Worm (Caenorhabditis elegans) whole organism, L2 larva: ENCODE measurements around the gene dars-2.
A peak's percentile ranks its signal among the peaks of the same experiment; 100 is the strongest.

ENCODE experiments used
- Y55F3AM.14 ChIP-seq: fragments of 200-800 bp; sonication (Bioruptor generic); optimal IDR thresholded peaks from 2 replicates; lab custom pipeline; 2018; ENCODE audit warnings: mild to moderate bottlenecking, missing genetic modification characterization, missing compliant biosample characterization
- aly-2 ChIP-seq: fragments of 150-350 bp; optimal IDR thresholded peaks from 2 replicates; lab custom pipeline; 2014; ENCODE audit warnings: missing biosample characterization, missing genetic modification characterization
- blmp-1 ChIP-seq: sonication (generic microtip); optimal IDR thresholded peaks from 2 replicates; lab custom pipeline; 2017; ENCODE audit warnings: missing genetic modification characterization, mild to moderate bottlenecking, missing compliant biosample characterization, antibody characterized with exemption, moderate library complexity; ENCODE audit not compliant: insufficient read depth
- ceh-16 ChIP-seq: fragments of 150-350 bp; optimal IDR thresholded peaks from 2 replicates; lab custom pipeline; 2014; ENCODE audit warnings: missing biosample characterization, missing genetic modification characterization
- crh-2 ChIP-seq: sonication (generic microtip); optimal IDR thresholded peaks from 2 replicates; lab custom pipeline; 2017; ENCODE audit warnings: missing biosample characterization, missing genetic modification characterization
- elt-1 ChIP-seq: fragments of 150-350 bp; optimal IDR thresholded peaks from 2 replicates; lab custom pipeline; 2014; ENCODE audit warnings: missing biosample characterization, missing genetic modification characterization
- elt-3 ChIP-seq: sonication (generic microtip); optimal IDR thresholded peaks from 2 replicates; lab custom pipeline; 2017; ENCODE audit warnings: missing biosample characterization, missing genetic modification characterization
- fos-1 ChIP-seq: fragments of 150-350 bp; optimal IDR thresholded peaks from 2 replicates; lab custom pipeline; 2014; ENCODE audit warnings: missing biosample characterization, missing genetic modification characterization
- gmeb-1 ChIP-seq: fragments of 150-350 bp; optimal IDR thresholded peaks from 2 replicates; lab custom pipeline; 2014; ENCODE audit warnings: missing biosample characterization, missing genetic modification characterization
- lin-11 ChIP-seq: fragments of 150-350 bp; sonication (generic microtip); optimal IDR thresholded peaks from 2 replicates; lab custom pipeline; 2014; ENCODE audit warnings: missing biosample characterization, missing genetic modification characterization, inconsistent platforms, mixed read lengths
- lin-13 ChIP-seq: fragments of 150-350 bp; optimal IDR thresholded peaks from 2 replicates; lab custom pipeline; 2014; ENCODE audit warnings: missing biosample characterization, missing genetic modification reagents, missing genetic modification characterization
- lin-39 ChIP-seq: fragments of 150-350 bp; optimal IDR thresholded peaks from 2 replicates; lab custom pipeline; 2014; ENCODE audit warnings: missing biosample characterization, missing genetic modification reagents, missing genetic modification characterization
- mab-5 ChIP-seq: fragments of 150-350 bp; optimal IDR thresholded peaks from 2 replicates; lab custom pipeline; 2014; ENCODE audit warnings: missing biosample characterization, missing genetic modification characterization
- mbf-1 ChIP-seq: sonication (generic microtip); optimal IDR thresholded peaks from 2 replicates; lab custom pipeline; 2017; ENCODE audit warnings: missing biosample characterization, missing genetic modification characterization
- mdl-1 ChIP-seq, 2 experiments: fragments of 150-350 bp in 1 of 2; sonication (generic microtip) in 1 of 2; optimal IDR thresholded peaks; 2 replicates each; lab custom pipeline; 2017; ENCODE audit warnings: missing biosample characterization in 2 of 2, missing genetic modification characterization in 2 of 2
- nhr-11 ChIP-seq: fragments of 150-350 bp; optimal IDR thresholded peaks from 2 replicates; lab custom pipeline; 2014; ENCODE audit warnings: missing biosample characterization, missing genetic modification characterization
- nhr-12 ChIP-seq: fragments of 150-350 bp; optimal IDR thresholded peaks from 2 replicates; lab custom pipeline; 2014; ENCODE audit warnings: missing biosample characterization, missing genetic modification characterization
- nhr-129 ChIP-seq: fragments of 150-350 bp; optimal IDR thresholded peaks from 2 replicates; lab custom pipeline; 2014; ENCODE audit warnings: missing biosample characterization, missing genetic modification characterization
- nhr-237 ChIP-seq: fragments of 150-350 bp; optimal IDR thresholded peaks from 2 replicates; lab custom pipeline; 2014; ENCODE audit warnings: missing biosample characterization, missing genetic modification characterization
- nhr-25 ChIP-seq: fragments of 150-350 bp; sonication (generic microtip); optimal IDR thresholded peaks from 3 replicates; lab custom pipeline; 2014; ENCODE audit warnings: missing biosample characterization, missing genetic modification characterization
- nhr-77 ChIP-seq: fragments of 150-350 bp; optimal IDR thresholded peaks from 2 replicates; lab custom pipeline; 2014; ENCODE audit warnings: missing biosample characterization, missing genetic modification characterization
- peb-1 ChIP-seq: fragments of 150-350 bp; optimal IDR thresholded peaks from 2 replicates; lab custom pipeline; 2014; ENCODE audit warnings: missing biosample characterization, missing genetic modification characterization
- sem-4 ChIP-seq: fragments of 150-350 bp; optimal IDR thresholded peaks from 2 replicates; lab custom pipeline; 2014; ENCODE audit warnings: missing biosample characterization, missing genetic modification reagents, missing genetic modification characterization
- sma-9 ChIP-seq, 2 experiments: fragments of 150-350 bp in 1 of 2; sonication (generic microtip) in 1 of 2; optimal IDR thresholded peaks; 2 replicates each; lab custom pipeline; 2014 to 2016; ENCODE audit warnings: missing genetic modification characterization in 2 of 2, mild to moderate bottlenecking in 1 of 2, missing biosample characterization in 1 of 2, missing compliant biosample characterization in 1 of 2, missing genetic modification reagents in 1 of 2, moderate library complexity in 1 of 2
- snpc-4 ChIP-seq: fragments of 150-350 bp; optimal IDR thresholded peaks from 2 replicates; lab custom pipeline; 2014; ENCODE audit warnings: missing biosample characterization, missing genetic modification characterization
- unc-39 ChIP-seq: fragments of 150-350 bp; optimal IDR thresholded peaks from 2 replicates; lab custom pipeline; 2014; ENCODE audit warnings: missing biosample characterization, missing genetic modification characterization
- zag-1 ChIP-seq: fragments of 150-350 bp; optimal IDR thresholded peaks from 2 replicates; lab custom pipeline; 2014; ENCODE audit warnings: missing biosample characterization, missing genetic modification characterization
- ztf-1 ChIP-seq: fragments of 200-800 bp; sonication (Bioruptor generic); conservative IDR thresholded peaks from 2 replicates; pipeline ENCODE4 v1.3.6; 2022; ENCODE audit warnings: missing genetic modification characterization, missing compliant biosample characterization
- ztf-11 ChIP-seq: sonication (generic microtip); optimal IDR thresholded peaks from 2 replicates; lab custom pipeline; 2017; ENCODE audit warnings: missing biosample characterization, missing genetic modification characterization

The dars-2 gene

DNA sequence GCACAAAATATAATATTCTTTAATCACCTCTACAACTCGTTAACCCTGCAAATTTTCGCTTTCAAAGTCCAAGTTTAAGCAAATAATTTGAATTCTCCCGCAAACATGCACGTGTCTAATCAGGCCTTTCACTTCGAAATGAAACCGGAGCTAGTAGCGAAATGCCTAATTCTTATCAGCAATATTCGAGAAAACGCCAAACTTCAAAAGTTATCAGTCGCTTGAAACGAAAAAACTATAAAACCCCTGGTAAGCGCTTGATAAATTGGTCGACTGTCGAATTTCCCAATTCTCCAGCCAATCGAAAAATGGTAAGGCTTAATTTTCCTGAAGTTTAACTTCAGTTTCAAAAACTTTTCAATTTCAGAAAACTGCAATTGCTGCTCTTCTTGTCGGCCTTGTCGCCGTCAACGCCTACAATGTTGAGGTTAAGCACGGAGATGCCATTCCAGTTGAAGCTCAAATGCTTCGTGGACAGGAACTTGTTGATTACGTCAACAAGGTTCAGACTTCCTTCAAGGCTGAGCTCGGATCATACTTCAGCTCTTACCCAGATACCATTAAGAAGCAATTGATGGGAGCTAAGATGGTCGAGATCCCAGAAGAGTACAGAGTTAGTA, 45.6 kb upstream of the dars-2 start, which contains the start of gene cpr-9:
TSS of gene cpr-9 (plus strand) at position 188 of the 620 bp plus-strand sequence.
- TF ChIP-seq Y55F3AM.14 = no peak
- no peak for TF ChIP-seq nhr-77 (tag; lab: Kevin White, UChicago)
- TF ChIP-seq lin-13 (GFP tag; lab: Kevin White, UChicago) = no peak
- TF ChIP-seq fos-1 = peak; percentile 46
- peak; percentile 37 for TF ChIP-seq crh-2
- no peak for TF ChIP-seq ceh-16 (tag; lab: Kevin White, UChicago)
- no peak for TF ChIP-seq aly-2 (tag; lab: Kevin White, UChicago)
- no peak for TF ChIP-seq nhr-25 (tag; lab: Kevin White, UChicago)
- peak; percentile 34 for TF ChIP-seq gmeb-1 (tag; lab: Kevin White, UChicago)
- TF ChIP-seq nhr-129 (tag; lab: Kevin White, UChicago) = no peak
- no peak for TF ChIP-seq nhr-11 (tag; lab: Kevin White, UChicago)
- peak; percentile 52 for TF ChIP-seq sma-9 (GFP tag; optimal IDR thresholded peaks at IDR 0.05; lab: Kevin White, UChicago)
- no peak for TF ChIP-seq sma-9 (tag; optimal IDR thresholded peaks at IDR 0.05; lab: Kevin White, UChicago)
- TF ChIP-seq mdl-1 (tag; optimal IDR thresholded peaks at IDR 0.05; lab: Kevin White, UChicago) = peak in 1 of 2 experiments; percentile 19

DNA sequence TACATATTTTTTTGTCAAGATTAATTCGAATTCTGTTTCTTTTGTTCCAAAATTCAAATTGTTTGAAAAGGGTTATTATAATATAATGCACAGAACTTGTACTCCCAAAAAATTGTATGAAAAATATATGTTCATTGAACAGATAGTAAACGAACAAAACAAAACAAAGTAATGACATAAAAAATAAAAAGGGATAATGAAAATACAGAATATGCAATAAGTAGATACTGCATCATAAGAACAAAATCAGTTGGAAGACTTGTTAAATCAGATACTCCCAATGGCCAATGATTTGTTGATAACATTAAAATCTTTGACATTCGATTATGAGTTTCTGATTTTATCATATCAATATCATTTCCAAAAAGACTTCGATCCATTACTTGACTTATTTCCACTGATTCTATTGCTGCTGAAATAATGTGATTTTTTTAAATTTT, 44.0 kb upstream of the dars-2 start:
- TF ChIP-seq elt-1 (tag; lab: Kevin White, UChicago) = no peak
- peak; percentile 38 for TF ChIP-seq lin-13 (GFP tag; lab: Kevin White, UChicago)
- peak; percentile 38 for TF ChIP-seq crh-2
- TF ChIP-seq fos-1 = peak; percentile 16
- peak; percentile 9 for TF ChIP-seq gmeb-1 (tag; lab: Kevin White, UChicago)
- TF ChIP-seq, all 48 proteins: peak for 4

DNA sequence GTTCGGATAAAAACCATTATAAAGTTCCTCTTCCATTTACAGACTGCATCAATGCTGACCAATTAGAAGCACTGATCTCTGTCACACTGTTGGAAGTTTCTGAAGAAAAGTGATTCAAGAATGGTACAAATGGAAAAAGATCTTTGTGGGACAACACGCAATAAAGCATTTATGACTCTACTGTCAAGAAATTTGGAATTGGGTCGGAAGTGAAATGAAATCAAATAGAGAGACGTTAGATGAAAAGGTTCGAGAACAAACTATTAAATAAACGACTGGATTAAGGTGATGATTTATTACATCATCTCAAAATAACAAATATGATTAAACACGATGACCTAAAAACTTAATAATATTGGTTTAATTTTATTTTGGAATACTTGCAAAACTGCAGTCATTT, 42.0 kb upstream of the dars-2 start, which contains the start of gene F57F5.3:
TSS of gene F57F5.3 (minus strand) at position 101 of the 400 bp plus-strand sequence.
- no peak for TF ChIP-seq nhr-129 (tag; lab: Kevin White, UChicago)
- TF ChIP-seq, all 48 proteins: peak for 0

- TF ChIP-seq lin-11 (tag; lab: Kevin White, UChicago) (no peak), elt-3 (tag; lab: Kevin White, UChicago) (no peak), nhr-129 (tag; lab: Kevin White, UChicago) (no peak), mab-5 (tag; lab: Kevin White, UChicago) (no peak), mdl-1 (tag; optimal IDR thresholded peaks at IDR 0.05; lab: Kevin White, UChicago) (no peak), fos-1 (peak; percentile 20), sma-9 (GFP tag; optimal IDR thresholded peaks at IDR 0.05; lab: Kevin White, UChicago) (peak; percentile 11), sma-9 (tag; optimal IDR thresholded peaks at IDR 0.05; lab: Kevin White, UChicago) (no peak), blmp-1 (tag; lab: Kevin White, UChicago) (peak; percentile 95)
These were observed 36.9 kb upstream of the dars-2 start for ce11 chrV:12011686-12012085.

ce11 chrV:12013298-12013697, 35.2 kb upstream of the dars-2 start, which contains the start of gene add-2:
add-2 (minus strand) TSS chrV:12013406.
- TF ChIP-seq lin-39 (tag; lab: Kevin White, UChicago) (no peak), nhr-237 (no peak), nhr-12 (no peak), unc-39 (tag; lab: Kevin White, UChicago) (no peak), nhr-129 (tag; lab: Kevin White, UChicago) (no peak), snpc-4 (tag; lab: Kevin White, UChicago) (no peak), zag-1 (tag; lab: Kevin White, UChicago) (no peak), aly-2 (tag; lab: Kevin White, UChicago) (no peak), mbf-1 (tag; lab: Kevin White, UChicago) (no peak), ztf-1 (GFP tag; lab: Robert Waterston, UW) (no peak), nhr-77 (tag; lab: Kevin White, UChicago) (no peak), gmeb-1 (tag; lab: Kevin White, UChicago) (no peak), sem-4 (no peak), lin-11 (tag; lab: Kevin White, UChicago) (no peak), ztf-11 (tag; lab: Kevin White, UChicago) (no peak), peb-1 (no peak), mab-5 (tag; lab: Kevin White, UChicago) (no peak), nhr-25 (tag; lab: Kevin White, UChicago) (no peak)
- TF ChIP-seq, all 48 proteins: peak for 0
